Worm (Caenorhabditis elegans) whole organism, mixed stage, embryonic: ENCODE data around the gene tmem-231.

ENCODE experiments used
- M03D4.4 ChIP-seq: sonication (generic microtip); optimal IDR thresholded peaks from 2 replicates; lab custom pipeline; 2017; ENCODE audit warnings: mild to moderate bottlenecking, missing genetic modification characterization, missing compliant biosample characterization
- bed-3 ChIP-seq: fragments of 200-800 bp; sonication (Bioruptor generic); optimal IDR thresholded peaks from 3 replicates; lab custom pipeline; 2018; ENCODE audit warnings: mild to moderate bottlenecking, missing genetic modification characterization, moderate library complexity, missing compliant biosample characterization
- blmp-1 ChIP-seq: fragments of 150-350 bp; optimal IDR thresholded peaks from 2 replicates; lab custom pipeline; 2014; ENCODE audit warnings: missing biosample characterization, missing genetic modification characterization
- ceh-39 ChIP-seq: fragments of 150-350 bp; optimal IDR thresholded peaks from 2 replicates; lab custom pipeline; 2014; ENCODE audit warnings: missing biosample characterization, missing genetic modification characterization
- ceh-43 ChIP-seq: fragments of 200-800 bp; sonication (Bioruptor generic); optimal IDR thresholded peaks from 2 replicates; lab custom pipeline; 2018; ENCODE audit warnings: mild to moderate bottlenecking, missing genetic modification characterization, moderate library complexity, missing compliant biosample characterization
- ceh-83 ChIP-seq: fragments of 200-800 bp; sonication (Bioruptor generic); optimal IDR thresholded peaks from 2 replicates; lab custom pipeline; 2018; ENCODE audit warnings: mild to moderate bottlenecking, missing genetic modification characterization, missing compliant biosample characterization
- ces-1 ChIP-seq: fragments of 150-350 bp; optimal IDR thresholded peaks from 2 replicates; lab custom pipeline; 2014; ENCODE audit warnings: missing biosample characterization, missing genetic modification reagents, missing genetic modification characterization
- cnd-1 ChIP-seq: fragments of 200-800 bp; sonication (Bioruptor generic); optimal IDR thresholded peaks from 2 replicates; lab custom pipeline; 2018; ENCODE audit warnings: mild to moderate bottlenecking, missing genetic modification characterization, missing compliant biosample characterization
- drap-1 ChIP-seq: fragments of 200-800 bp; sonication (Bioruptor generic); optimal IDR thresholded peaks from 3 replicates; lab custom pipeline; 2018; ENCODE audit warnings: mild to moderate bottlenecking, missing genetic modification characterization, missing compliant biosample characterization
- elt-1 ChIP-seq: sonication (generic microtip); optimal IDR thresholded peaks from 2 replicates; lab custom pipeline; 2017; ENCODE audit warnings: missing genetic modification characterization, mild to moderate bottlenecking, missing compliant biosample characterization, antibody characterized with exemption, moderate library complexity, borderline replicate concordance; ENCODE audit not compliant: insufficient read depth
- elt-3 ChIP-seq: fragments of 150-350 bp; optimal IDR thresholded peaks from 2 replicates; lab custom pipeline; 2014; ENCODE audit warnings: missing biosample characterization, missing genetic modification characterization
- flh-1 ChIP-seq: fragments of 200-800 bp; sonication (Bioruptor generic); optimal IDR thresholded peaks from 2 replicates; lab custom pipeline; 2018; ENCODE audit warnings: mild to moderate bottlenecking, missing genetic modification characterization, moderate library complexity, missing compliant biosample characterization
- ham-2 ChIP-seq: fragments of 200-800 bp; sonication (Bioruptor generic); optimal IDR thresholded peaks from 2 replicates; lab custom pipeline; 2018; ENCODE audit warnings: mild to moderate bottlenecking, missing genetic modification characterization, missing compliant biosample characterization
- lin-13 ChIP-seq: fragments of 150-350 bp; optimal IDR thresholded peaks from 2 replicates; lab custom pipeline; 2014; ENCODE audit warnings: missing biosample characterization, missing genetic modification characterization
- lin-32 ChIP-seq: fragments of 200-800 bp; sonication (Bioruptor generic); optimal IDR thresholded peaks from 2 replicates; lab custom pipeline; 2018; ENCODE audit warnings: mild to moderate bottlenecking, missing genetic modification characterization, missing compliant biosample characterization
- lsy-2 ChIP-seq: fragments of 150-350 bp; optimal IDR thresholded peaks from 2 replicates; lab custom pipeline; 2014; ENCODE audit warnings: missing biosample characterization, missing genetic modification characterization
- mab-5 ChIP-seq: fragments of 150-350 bp; optimal IDR thresholded peaks from 2 replicates; lab custom pipeline; 2014; ENCODE audit warnings: missing biosample characterization, missing genetic modification characterization
- mep-1 ChIP-seq: fragments of 150-350 bp; optimal IDR thresholded peaks from 2 replicates; lab custom pipeline; 2017; ENCODE audit warnings: missing biosample characterization, missing genetic modification reagents, missing genetic modification characterization, inconsistent platforms
- mls-2 ChIP-seq: sonication (generic microtip); optimal IDR thresholded peaks from 2 replicates; lab custom pipeline; 2016; ENCODE audit warnings: mild to moderate bottlenecking, missing genetic modification characterization, moderate library complexity, missing compliant biosample characterization
- nhr-12 ChIP-seq: fragments of 150-350 bp; optimal IDR thresholded peaks from 2 replicates; lab custom pipeline; 2014; ENCODE audit warnings: missing biosample characterization, missing genetic modification characterization
- nhr-237 ChIP-seq: fragments of 150-350 bp; optimal IDR thresholded peaks from 2 replicates; lab custom pipeline; 2014; ENCODE audit warnings: missing biosample characterization, missing genetic modification characterization
- nhr-28 ChIP-seq: fragments of 150-350 bp; optimal IDR thresholded peaks from 2 replicates; lab custom pipeline; 2014; ENCODE audit warnings: missing biosample characterization, missing genetic modification characterization
- nhr-76 ChIP-seq: sonication (generic microtip); optimal IDR thresholded peaks from 2 replicates; lab custom pipeline; 2017; ENCODE audit warnings: missing biosample characterization, missing genetic modification characterization
- pha-4 ChIP-seq: fragments of 150-350 bp; optimal IDR thresholded peaks from 2 replicates; lab custom pipeline; 2018; ENCODE audit warnings: missing biosample characterization, missing genetic modification reagents, missing genetic modification characterization
- snpc-4 ChIP-seq: fragments of 150-350 bp; optimal IDR thresholded peaks from 2 replicates; lab custom pipeline; 2014; ENCODE audit warnings: missing biosample characterization, missing genetic modification characterization
- sptf-1 ChIP-seq: sonication (generic microtip); optimal IDR thresholded peaks from 2 replicates; lab custom pipeline; 2017; ENCODE audit warnings: mild to moderate bottlenecking, missing genetic modification characterization, moderate library complexity, missing compliant biosample characterization
- tbx-8 ChIP-seq: fragments of 200-800 bp; sonication (Bioruptor generic); optimal IDR thresholded peaks from 2 replicates; lab custom pipeline; 2018; ENCODE audit warnings: mild to moderate bottlenecking, missing genetic modification characterization, moderate library complexity, missing compliant biosample characterization
- unc-120 ChIP-seq: sonication (generic microtip); optimal IDR thresholded peaks from 2 replicates; lab custom pipeline; 2017; ENCODE audit warnings: missing genetic modification characterization, missing compliant biosample characterization; ENCODE audit not compliant: poor library complexity, severe bottlenecking
- unc-62 ChIP-seq: fragments of 150-350 bp; optimal IDR thresholded peaks from 2 replicates; lab custom pipeline; 2014; ENCODE audit warnings: missing biosample characterization, missing genetic modification reagents, missing genetic modification characterization
- zip-8 ChIP-seq: fragments of 150-350 bp; optimal IDR thresholded peaks from 2 replicates; lab custom pipeline; 2014; ENCODE audit warnings: missing biosample characterization, missing genetic modification characterization
- ztf-11 ChIP-seq: fragments of 150-350 bp; optimal IDR thresholded peaks from 2 replicates; lab custom pipeline; 2014; ENCODE audit warnings: missing biosample characterization, missing genetic modification characterization

tmem-231 gene

ce11 chrIV:8450534-8450933 lies 23.9 kb downstream of the tmem-231 start:
- TF ChIP-seq elt-3 (tag; lab: Kevin White, UChicago) = peak; percentile 19
- TF ChIP-seq lin-13 = no peak

- TF ChIP-seq snpc-4 (tag; lab: Kevin White, UChicago) = no peak
- TF ChIP-seq lin-13 = no peak
- no peak for TF ChIP-seq nhr-237
- TF ChIP-seq tbx-8 (GFP tag; lab: Kevin White, UChicago) = no peak
- TF ChIP-seq M03D4.4 = no peak
- TF ChIP-seq unc-62 (GFP tag; lab: Kevin White, UChicago) = no peak
Observed at ce11 chrIV:8451709-8452248, 25.2 kb downstream of the tmem-231 start, which contains the start of gene eppl-1. Gene eppl-1 (minus strand): TSS chrIV:8451759.

ce11 chrIV:8453178-8453577 lies 26.6 kb downstream of the tmem-231 start:
- TF ChIP-seq lsy-2 (no peak), ceh-43 (GFP tag; lab: Kevin White, UChicago) (no peak), nhr-28 (tag; lab: Kevin White, UChicago) (no peak), sptf-1 (tag; lab: Kevin White, UChicago) (no peak), M03D4.4 (no peak), blmp-1 (tag; lab: Kevin White, UChicago) (no peak), bed-3 (GFP tag; lab: Kevin White, UChicago) (no peak), unc-120 (tag; lab: Kevin White, UChicago) (no peak)

ce11 chrIV:8454076-8454475 lies 27.5 kb downstream of the tmem-231 start:
- TF ChIP-seq cnd-1 (tag; lab: Kevin White, UChicago) (no peak), nhr-76 (no peak), nhr-12 (no peak), ceh-39 (tag; lab: Kevin White, UChicago) (no peak), blmp-1 (tag; lab: Kevin White, UChicago) (no peak), mab-5 (tag; lab: Kevin White, UChicago) (no peak), lin-13 (no peak), nhr-28 (tag; lab: Kevin White, UChicago) (no peak), unc-62 (GFP tag; lab: Kevin White, UChicago) (no peak), ham-2 (GFP tag; lab: Kevin White, UChicago) (no peak)

- TF ChIP-seq elt-1 (tag; lab: Kevin White, UChicago) = no peak
- no peak for TF ChIP-seq ceh-39 (tag; lab: Kevin White, UChicago)
- no peak for TF ChIP-seq nhr-12
- TF ChIP-seq sptf-1 (tag; lab: Kevin White, UChicago) = no peak
- no peak for TF ChIP-seq lsy-2
- no peak for TF ChIP-seq cnd-1 (tag; lab: Kevin White, UChicago)
- TF ChIP-seq zip-8 (tag; lab: Kevin White, UChicago) = no peak
- no peak for TF ChIP-seq lin-13
- TF ChIP-seq nhr-237 = no peak
- no peak for TF ChIP-seq ztf-11
- TF ChIP-seq M03D4.4 = no peak
- TF ChIP-seq ham-2 (GFP tag; lab: Kevin White, UChicago) = no peak
- TF ChIP-seq ceh-83 = no peak
- TF ChIP-seq ceh-43 (GFP tag; lab: Kevin White, UChicago) = no peak
- TF ChIP-seq flh-1 (GFP tag; lab: Kevin White, UChicago) = no peak
- no peak for TF ChIP-seq nhr-76
- TF ChIP-seq drap-1 (GFP tag; lab: Kevin White, UChicago) = no peak
Observed at ce11 chrIV:8456899-8457298, 30.3 kb downstream of the tmem-231 start, which contains the start of gene syx-4. Gene syx-4 (plus strand): TSS chrIV:8457280.

- TF ChIP-seq lsy-2 (no peak), ces-1 (no peak), cnd-1 (tag; lab: Kevin White, UChicago) (no peak), mls-2 (tag; lab: Kevin White, UChicago) (no peak), sptf-1 (tag; lab: Kevin White, UChicago) (no peak), bed-3 (GFP tag; lab: Kevin White, UChicago) (no peak), unc-120 (tag; lab: Kevin White, UChicago) (no peak), ham-2 (GFP tag; lab: Kevin White, UChicago) (no peak), lin-32 (GFP tag; lab: Kevin White, UChicago) (no peak), mep-1 (no peak), pha-4 (tag; lab: Kevin White, UChicago) (no peak)
Observed at ce11 chrIV:8460208-8460607, 33.6 kb downstream of the tmem-231 start, which contains the start of gene ant-1.4. Gene ant-1.4 (minus strand): TSS chrIV:8460308.
